Fruit fly (Drosophila melanogaster): ENCODE results near the gene CG32718.

Gene CG32718

DNA sequence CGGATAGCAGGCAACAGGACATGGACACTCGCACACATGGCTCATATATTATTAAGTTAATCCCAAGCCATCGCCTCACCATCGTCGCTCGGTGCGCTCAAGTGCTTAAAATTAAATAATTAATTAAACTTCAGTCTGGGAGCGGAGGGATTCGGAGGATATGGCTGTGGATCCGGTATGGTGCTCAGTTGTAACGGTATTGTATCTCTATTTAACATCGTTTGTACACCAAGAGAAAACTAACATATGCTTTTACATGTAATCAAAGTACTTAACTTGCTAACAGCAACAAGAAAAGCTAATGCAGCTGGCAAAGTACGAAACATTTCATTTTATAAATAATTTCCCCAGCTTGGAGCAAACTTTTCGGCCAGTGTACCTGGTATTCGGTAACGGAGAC is 13.1 kb downstream of the CG32718 start (continued):
- TF ChIP-seq az2 (GFP tag; optimal IDR thresholded peaks at IDR 0.05) (no peak), ranshi (GFP tag; IDR thresholded peaks at IDR 0.05) (no peak), amos (GFP tag; IDR thresholded peaks at IDR 0.05; ENCODE audit: partially characterized antibody) (no peak), CG2712 (tag; optimal IDR thresholded peaks at IDR 0.05) (no peak), CG12942 (GFP tag; optimal IDR thresholded peaks at IDR 0.05) (no peak), Ets65A (GFP tag) (peak; percentile 90), Stat92E (GFP tag; optimal IDR thresholded peaks at IDR 0.05) (no peak), Sox102F (GFP tag; optimal IDR thresholded peaks at IDR 0.05) (peak; percentile 1), nerfin-1 (tag; optimal IDR thresholded peaks at IDR 0.05) (no peak), lab (GFP tag; optimal IDR thresholded peaks at IDR 0.05) (peak; percentile 18), CG7987 (GFP tag; optimal IDR thresholded peaks at IDR 0.05) (no peak), Poxn (GFP tag; IDR thresholded peaks at IDR 0.05) (no peak), CG2120 (GFP tag; optimal IDR thresholded peaks at IDR 0.05) (peak; percentile 11), Nf-YC (tag; optimal IDR thresholded peaks at IDR 0.05) (no peak)

DNA sequence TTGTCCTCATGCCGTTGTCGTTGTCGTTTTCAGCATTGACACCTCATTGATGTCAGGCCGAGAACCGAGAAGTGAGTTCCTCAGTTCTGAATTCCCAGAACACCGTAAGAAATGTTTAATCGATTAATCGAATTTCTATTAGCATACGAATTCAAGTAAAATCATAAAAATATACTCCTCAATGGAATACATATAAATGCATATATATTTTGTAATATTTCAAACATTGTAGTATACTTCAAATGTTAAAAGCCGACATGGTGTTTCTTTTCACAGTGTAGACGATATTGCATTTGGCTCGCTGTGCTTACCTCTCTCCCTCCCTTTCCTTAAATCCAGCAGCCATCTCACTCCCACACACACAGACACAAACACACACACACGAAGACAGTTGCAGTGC is 23.1 kb downstream of the CG32718 start:
- TF ChIP-seq Sry-δ (GFP tag; optimal IDR thresholded peaks at IDR 0.05) (no peak), CG10979 (tag; optimal IDR thresholded peaks at IDR 0.05) (peak; percentile 75), bab2 (GFP tag; optimal IDR thresholded peaks at IDR 0.05) (no peak), sqz (GFP tag; optimal IDR thresholded peaks at IDR 0.05) (no peak), CG1602 (GFP tag; optimal IDR thresholded peaks at IDR 0.05) (no peak), fd96Cb (tag; optimal IDR thresholded peaks at IDR 0.05) (peak; percentile 47), Doc2 (GFP tag; IDR thresholded peaks at IDR 0.05) (no peak), phol (tag; optimal IDR thresholded peaks at IDR 0.05) (peak; percentile 54), lab (GFP tag; optimal IDR thresholded peaks at IDR 0.05) (peak; percentile 7), zen (tag; optimal IDR thresholded peaks at IDR 0.05) (peak; percentile 63), kay (GFP tag; optimal IDR thresholded peaks at IDR 0.05) (no peak), sens (GFP tag) (peak; percentile 10), CG10267 (tag; optimal IDR thresholded peaks at IDR 0.05) (peak; percentile 41), Blimp-1 (GFP tag; optimal IDR thresholded peaks at IDR 0.05) (peak; percentile 62), CG14710 (tag; optimal IDR thresholded peaks at IDR 0.05) (peak; percentile 50), CG9727 (GFP tag; optimal IDR thresholded peaks at IDR 0.05) (peak; percentile 46), D19A (tag; optimal IDR thresholded peaks at IDR 0.05) (peak; percentile 18), CG2678 (tag; optimal IDR thresholded peaks at IDR 0.05) (peak; percentile 23), Spps (tag; optimal IDR thresholded peaks at IDR 0.05) (peak; percentile 6), abd-A (tag; optimal IDR thresholded peaks at IDR 0.05) (no peak), CG8388 (GFP tag; optimal IDR thresholded peaks at IDR 0.05) (peak; percentile 26), CG17359 (tag; optimal IDR thresholded peaks at IDR 0.05) (peak; percentile 11), bsh (GFP tag; optimal IDR thresholded peaks at IDR 0.05) (peak in 1 of 2 experiments; percentile 76), row (GFP tag; IDR thresholded peaks at IDR 0.05) (peak; percentile 25; the same call in 2 of the 3 replicates), trem (tag; optimal IDR thresholded peaks at IDR 0.05) (peak; percentile 38), CG10959 (GFP tag; IDR thresholded peaks at IDR 0.05) (peak; percentile 23; the same call in 1 of the 2 replicates)

All from whole organism, embryonic.